Worm (Caenorhabditis elegans) whole organism, late embryonic: ENCODE measurements around the gene rev-1.

ENCODE experiments used
- C08G9.2 ChIP-seq: sonication (generic microtip); optimal IDR thresholded peaks from 2 replicates; lab custom pipeline; 2016; ENCODE audit warnings: mild to moderate bottlenecking, missing genetic modification characterization, moderate library complexity, missing compliant biosample characterization
- C38D4.7 ChIP-seq: fragments of 200-800 bp; sonication (Bioruptor generic); optimal IDR thresholded peaks from 2 replicates; lab custom pipeline; 2018; ENCODE audit warnings: mild to moderate bottlenecking, missing genetic modification characterization, moderate library complexity, missing compliant biosample characterization
- ahr-1 ChIP-seq: sonication (generic microtip); optimal IDR thresholded peaks from 2 replicates; lab custom pipeline; 2016; ENCODE audit warnings: missing genetic modification characterization, missing compliant biosample characterization
- ama-1 ChIP-seq: fragments of 150-350 bp; optimal IDR thresholded peaks from 2 replicates; lab custom pipeline; 2014
- ceh-14 ChIP-seq: sonication (generic microtip); optimal IDR thresholded peaks from 2 replicates; lab custom pipeline; 2016; ENCODE audit warnings: missing genotype, missing genetic modification characterization, missing compliant biosample characterization
- ceh-18 ChIP-seq: sonication (generic microtip); optimal IDR thresholded peaks from 2 replicates; lab custom pipeline; 2016; ENCODE audit warnings: missing genetic modification characterization, missing compliant biosample characterization
- ceh-19 ChIP-seq: fragments of 200-800 bp; sonication (Bioruptor generic); optimal IDR thresholded peaks from 2 replicates; lab custom pipeline; 2018; ENCODE audit warnings: mild to moderate bottlenecking, missing genetic modification characterization, missing compliant biosample characterization
- ceh-22 ChIP-seq: sonication (generic microtip); optimal IDR thresholded peaks from 2 replicates; lab custom pipeline; 2017; ENCODE audit warnings: missing biosample characterization, missing genetic modification characterization
- ceh-24 ChIP-seq: sonication (generic microtip); optimal IDR thresholded peaks from 2 replicates; lab custom pipeline; 2016; ENCODE audit warnings: mild to moderate bottlenecking, missing genetic modification characterization, missing compliant biosample characterization
- ceh-31 ChIP-seq: sonication (generic microtip); optimal IDR thresholded peaks from 2 replicates; lab custom pipeline; 2016; ENCODE audit warnings: missing genetic modification characterization, missing compliant biosample characterization
- ceh-34 ChIP-seq: sonication (generic microtip); optimal IDR thresholded peaks from 2 replicates; lab custom pipeline; 2016; ENCODE audit warnings: mild to moderate bottlenecking, missing genetic modification characterization, missing compliant biosample characterization
- ceh-45 ChIP-seq: fragments of 200-800 bp; sonication (Bioruptor generic); IDR thresholded peaks from 2 replicates; pipeline ENCODE4 v1.3.6; 2022; ENCODE audit warnings: missing genetic modification reagents, missing genetic modification characterization, missing compliant biosample characterization
- ceh-48 ChIP-seq: sonication (generic microtip); optimal IDR thresholded peaks from 2 replicates; lab custom pipeline; 2016; ENCODE audit warnings: missing genetic modification characterization, inconsistent platforms, missing compliant biosample characterization
- ceh-9 ChIP-seq: sonication (generic microtip); optimal IDR thresholded peaks from 2 replicates; lab custom pipeline; 2016; ENCODE audit warnings: mild to moderate bottlenecking, missing genetic modification characterization, inconsistent platforms, missing compliant biosample characterization
- eyg-1 ChIP-seq: sonication (generic microtip); optimal IDR thresholded peaks from 2 replicates; lab custom pipeline; 2016; ENCODE audit warnings: missing genotype, missing genetic modification characterization, missing compliant biosample characterization
- fkh-10 ChIP-seq: fragments of 150-350 bp; optimal IDR thresholded peaks from 2 replicates; lab custom pipeline; 2014; ENCODE audit warnings: missing biosample characterization, missing genetic modification reagents, missing genetic modification characterization
- fkh-6 ChIP-seq: sonication (generic microtip); optimal IDR thresholded peaks from 2 replicates; lab custom pipeline; 2016; ENCODE audit warnings: missing genetic modification characterization, missing compliant biosample characterization
- hlh-15 ChIP-seq: sonication (generic microtip); optimal IDR thresholded peaks from 2 replicates; lab custom pipeline; 2016; ENCODE audit warnings: missing genetic modification characterization, missing compliant biosample characterization
- hlh-30 ChIP-seq: sonication (generic microtip); optimal IDR thresholded peaks from 2 replicates; lab custom pipeline; 2017; ENCODE audit warnings: antibody characterized with exemption, missing genetic modification characterization, missing compliant biosample characterization; ENCODE audit not compliant: insufficient read depth
- hlh-6 ChIP-seq: sonication (generic microtip); optimal IDR thresholded peaks from 2 replicates; lab custom pipeline; 2016; ENCODE audit warnings: missing genotype, missing genetic modification characterization, missing compliant biosample characterization
- hlh-8 ChIP-seq: sonication (generic microtip); optimal IDR thresholded peaks from 2 replicates; lab custom pipeline; 2016; ENCODE audit warnings: missing genotype, missing genetic modification characterization, missing compliant biosample characterization
- mec-3 ChIP-seq: sonication (generic microtip); optimal IDR thresholded peaks from 2 replicates; lab custom pipeline; 2016; ENCODE audit warnings: borderline replicate concordance, missing genetic modification characterization, missing compliant biosample characterization
- nfya-1 ChIP-seq: sonication (generic microtip); optimal IDR thresholded peaks from 2 replicates; lab custom pipeline; 2017; ENCODE audit warnings: missing genetic modification characterization, mild to moderate bottlenecking, missing compliant biosample characterization, antibody characterized with exemption, moderate library complexity
- nhr-11 ChIP-seq: fragments of 150-350 bp; optimal IDR thresholded peaks from 2 replicates; lab custom pipeline; 2014; ENCODE audit warnings: missing biosample characterization, missing genetic modification characterization
- npax-4 ChIP-seq: sonication (generic microtip); optimal IDR thresholded peaks from 2 replicates; lab custom pipeline; 2016; ENCODE audit warnings: missing genetic modification characterization, missing compliant biosample characterization
- odd-2 ChIP-seq: sonication (generic microtip); optimal IDR thresholded peaks from 2 replicates; lab custom pipeline; 2017; ENCODE audit warnings: antibody characterized with exemption, mild to moderate bottlenecking, missing genetic modification characterization, missing compliant biosample characterization
- pha-4 ChIP-seq: fragments of 150-350 bp; optimal IDR thresholded peaks from 2 replicates; lab custom pipeline; 2018; ENCODE audit warnings: missing biosample characterization, missing genetic modification reagents, missing genetic modification characterization
- pros-1 ChIP-seq: fragments of 150-350 bp; optimal IDR thresholded peaks from 2 replicates; lab custom pipeline; 2014; ENCODE audit warnings: missing biosample characterization, missing genetic modification reagents, missing genetic modification characterization
- sox-2 ChIP-seq: fragments of 200-800 bp; sonication (Bioruptor generic); IDR thresholded peaks from 2 replicates; pipeline ENCODE4 v1.3.6; 2022; ENCODE audit warnings: missing genetic modification reagents, missing genetic modification characterization, missing compliant biosample characterization
- tbx-7 ChIP-seq: sonication (generic microtip); optimal IDR thresholded peaks from 2 replicates; lab custom pipeline; 2016; ENCODE audit warnings: missing genotype, missing genetic modification characterization, missing compliant biosample characterization
- unc-3 ChIP-seq, 2 experiments: fragments of 200-800 bp in 1 of 2; sonication (Bioruptor generic) in 1 of 2; sonication (generic microtip) in 1 of 2; conservative IDR thresholded peaks in 1 of 2; optimal IDR thresholded peaks in 1 of 2; 2 replicates each; pipeline versions ENCODE4 v1.3.6 to Lab custom; 2016 to 2022; ENCODE audit warnings: missing compliant biosample characterization in 2 of 2, missing genetic modification characterization in 2 of 2, missing genetic modification reagents in 1 of 2
- unc-42 ChIP-seq: sonication (generic microtip); optimal IDR thresholded peaks from 2 replicates; lab custom pipeline; 2016; ENCODE audit warnings: missing genotype, missing genetic modification characterization, missing compliant biosample characterization
- unc-55 ChIP-seq: sonication (generic microtip); optimal IDR thresholded peaks from 2 replicates; lab custom pipeline; 2017; ENCODE audit warnings: missing biosample characterization, missing genetic modification reagents, missing genetic modification characterization
- zip-5 ChIP-seq: sonication (generic microtip); optimal IDR thresholded peaks from 2 replicates; lab custom pipeline; 2016; ENCODE audit warnings: missing genetic modification characterization, missing compliant biosample characterization
- ztf-16 ChIP-seq: sonication (generic microtip); optimal IDR thresholded peaks from 2 replicates; lab custom pipeline; 2017; ENCODE audit warnings: missing genetic modification characterization, missing compliant biosample characterization

rev-1 gene

DNA sequence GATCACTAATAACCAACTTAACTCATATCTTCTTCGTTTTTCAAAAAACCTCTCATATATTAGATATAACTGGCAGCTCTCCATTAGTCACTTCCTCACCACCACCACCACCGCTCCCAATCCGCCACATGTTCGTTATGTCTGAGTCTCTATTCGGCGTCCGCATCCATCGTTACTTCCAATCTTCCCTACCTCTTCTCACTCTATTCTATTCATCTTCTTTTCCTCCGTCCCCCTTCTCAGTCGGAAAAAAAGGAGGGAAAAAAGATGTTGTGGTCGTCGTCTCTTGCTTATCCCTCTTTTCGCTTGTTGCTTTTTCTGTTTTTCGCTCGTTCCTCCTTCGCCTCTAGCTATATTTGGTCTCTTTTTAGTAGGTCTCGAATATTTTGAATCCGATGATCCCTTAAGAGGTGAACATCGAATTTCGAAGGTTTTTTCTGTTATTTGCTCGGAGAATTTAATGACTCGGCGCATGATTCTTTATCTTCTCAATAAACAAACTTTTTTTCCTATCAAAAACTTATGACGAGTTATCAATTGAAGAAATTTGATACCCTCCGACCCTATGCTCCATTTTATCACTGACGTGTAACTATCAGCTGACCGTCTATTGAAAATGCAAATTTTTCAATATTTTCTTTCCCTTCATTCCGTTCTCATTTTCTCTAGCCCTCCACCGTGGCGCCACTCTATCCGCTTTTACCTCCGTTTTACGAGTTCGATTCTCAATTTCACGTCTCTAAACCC is 8.4 kb upstream of the rev-1 start (continued):
- TF ChIP-seq npax-4 (tag; lab: Kevin White, UChicago) (no peak), pha-4 (no peak), hlh-8 (tag; lab: Kevin White, UChicago) (no peak), ceh-9 (tag; lab: Kevin White, UChicago) (no peak), unc-42 (peak; percentile 42), ceh-22 (tag; lab: Kevin White, UChicago) (no peak), ama-1 (no peak), ztf-16 (no peak), ceh-48 (no peak), zip-5 (tag; lab: Kevin White, UChicago) (no peak), mec-3 (tag; lab: Kevin White, UChicago) (no peak), ceh-14 (tag; lab: Kevin White, UChicago) (peak; percentile 1), ceh-19 (no peak), pros-1 (tag; lab: Kevin White, UChicago) (peak; percentile 55), eyg-1 (tag; lab: Kevin White, UChicago) (no peak), tbx-7 (tag; lab: Kevin White, UChicago) (no peak), nfya-1 (tag; lab: Kevin White, UChicago) (peak; percentile 21), ceh-45 (GFP tag; lab: Robert Waterston, UW) (no peak), ahr-1 (tag; lab: Kevin White, UChicago) (no peak), fkh-10 (no peak), ceh-18 (tag; lab: Kevin White, UChicago) (peak; percentile 38), sox-2 (GFP tag; lab: Robert Waterston, UW) (no peak)

DNA sequence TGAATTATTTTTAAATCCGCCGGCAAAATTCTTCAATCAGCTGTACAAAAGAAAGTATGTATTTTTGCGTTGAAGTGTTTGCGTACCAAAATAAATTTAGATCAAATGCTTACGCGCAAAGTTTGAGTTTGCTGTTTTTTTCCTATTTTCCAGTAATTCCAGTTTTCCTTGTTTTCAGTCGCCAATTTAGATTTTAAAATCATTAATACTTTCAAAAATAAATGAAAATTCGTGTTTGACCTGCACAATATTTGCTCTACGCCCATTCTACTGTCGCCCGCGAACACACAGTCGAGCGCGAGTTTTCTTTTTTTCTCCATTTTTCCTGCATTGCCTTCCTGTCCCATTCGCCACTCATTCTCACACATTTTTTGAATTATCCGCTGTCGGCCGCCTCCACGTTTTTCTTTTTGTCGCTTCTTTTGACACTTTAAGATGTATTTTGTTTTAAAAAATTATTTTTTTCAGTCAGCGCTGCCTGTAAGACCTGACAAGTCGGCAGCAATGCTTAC is 7.6 kb upstream of the rev-1 start, which contains the start of gene ptc-1:
Gene ptc-1 (plus strand): TSS at position 462 of the 512 bp plus-strand sequence.
- no peak for TF ChIP-seq odd-2
- TF ChIP-seq unc-3 (GFP tag; conservative IDR thresholded peaks at IDR 0.05; lab: Robert Waterston, UW), result no peak
- TF ChIP-seq unc-3 (tag; optimal IDR thresholded peaks at IDR 0.05; lab: Kevin White, UChicago), result no peak
- TF ChIP-seq C38D4.7 (GFP tag; lab: Kevin White, UChicago), result no peak
- no peak for TF ChIP-seq ceh-31 (tag; lab: Kevin White, UChicago)
- no peak for TF ChIP-seq hlh-30 (tag; lab: Kevin White, UChicago)
- TF ChIP-seq hlh-15 (tag; lab: Kevin White, UChicago), result no peak
- no peak for TF ChIP-seq fkh-6
- no peak for TF ChIP-seq hlh-6 (tag; lab: Kevin White, UChicago)
- TF ChIP-seq ceh-45 (GFP tag; lab: Robert Waterston, UW), result no peak
- TF ChIP-seq ceh-24 (tag; lab: Kevin White, UChicago), result no peak

DNA sequence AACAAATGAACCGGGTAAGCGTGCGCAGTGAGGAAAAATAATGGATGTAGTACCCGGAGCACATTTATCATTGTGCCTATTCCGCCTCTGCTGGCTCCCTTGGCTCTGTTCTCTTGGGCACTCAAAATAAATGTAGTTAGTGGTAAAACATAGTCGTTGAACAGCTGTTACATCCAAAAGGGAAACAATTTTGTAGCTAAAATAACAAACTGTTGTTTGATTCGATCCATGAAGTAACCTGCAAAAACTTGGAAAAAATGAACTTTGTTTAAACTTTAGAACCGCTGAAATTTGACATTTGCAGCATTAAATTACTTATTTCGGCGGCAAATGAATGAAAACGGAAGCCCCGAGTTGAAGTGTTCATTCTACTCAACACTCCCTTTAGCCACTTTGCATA is 6.8 kb upstream of the rev-1 start:
- TF ChIP-seq ceh-34 (tag; lab: Kevin White, UChicago), result peak; percentile 69
- no peak for TF ChIP-seq nhr-11 (tag; lab: Kevin White, UChicago)

DNA sequence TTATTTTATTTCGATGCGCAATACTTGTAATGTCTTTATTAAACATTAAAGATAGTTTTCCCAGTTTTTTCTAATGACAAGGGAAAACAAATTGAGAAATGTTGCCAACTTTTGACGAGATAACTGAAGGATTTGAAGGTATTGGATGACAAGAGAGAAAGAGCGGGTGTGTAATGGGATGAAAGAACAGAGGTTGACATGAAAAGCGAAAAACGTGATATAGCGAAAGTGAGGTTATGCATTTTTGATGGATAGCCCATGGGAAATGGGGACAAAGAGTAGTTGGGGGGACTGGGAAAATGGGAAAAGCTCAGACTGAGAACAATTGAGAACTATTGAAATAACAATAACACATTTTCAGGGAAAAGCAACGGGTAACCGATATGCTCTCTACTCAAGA is 5.2 kb upstream of the rev-1 start:
- TF ChIP-seq C08G9.2 (tag; lab: Kevin White, UChicago), result no peak
- peak; percentile 54 for TF ChIP-seq unc-55
